Worm (Caenorhabditis elegans) whole organism, late embryonic: ENCODE data around the gene F46G11.2.

Experiments
- C38D4.7 ChIP-seq: fragments of 200-800 bp; sonication (Bioruptor generic); optimal IDR thresholded peaks from 2 replicates; lab custom pipeline; 2018; ENCODE audit warnings: mild to moderate bottlenecking, missing genetic modification characterization, moderate library complexity, missing compliant biosample characterization
- F13H6.1 ChIP-seq: sonication (generic microtip); optimal IDR thresholded peaks from 2 replicates; lab custom pipeline; 2016; ENCODE audit warnings: missing genetic modification characterization, missing compliant biosample characterization
- K09A11.1 ChIP-seq: sonication (generic microtip); optimal IDR thresholded peaks from 2 replicates; lab custom pipeline; 2017; ENCODE audit warnings: antibody characterized with exemption, mild to moderate bottlenecking, missing genetic modification characterization, missing compliant biosample characterization; ENCODE audit not compliant: insufficient read depth
- T23F11.4 ChIP-seq: fragments of 200-800 bp; sonication (Bioruptor generic); optimal IDR thresholded peaks from 2 replicates; lab custom pipeline; 2018; ENCODE audit warnings: mild to moderate bottlenecking, missing genetic modification characterization, missing compliant biosample characterization
- Y22D7AL.16 ChIP-seq: sonication (generic microtip); optimal IDR thresholded peaks from 2 replicates; lab custom pipeline; 2016; ENCODE audit warnings: missing genetic modification characterization, missing compliant biosample characterization
- ahr-1 ChIP-seq: sonication (generic microtip); optimal IDR thresholded peaks from 2 replicates; lab custom pipeline; 2016; ENCODE audit warnings: missing genetic modification characterization, missing compliant biosample characterization
- ama-1 ChIP-seq: fragments of 150-350 bp; optimal IDR thresholded peaks from 2 replicates; lab custom pipeline; 2014
- ceh-19 ChIP-seq: fragments of 200-800 bp; sonication (Bioruptor generic); optimal IDR thresholded peaks from 2 replicates; lab custom pipeline; 2018; ENCODE audit warnings: mild to moderate bottlenecking, missing genetic modification characterization, missing compliant biosample characterization
- ceh-30 ChIP-seq: fragments of 150-350 bp; optimal IDR thresholded peaks from 2 replicates; lab custom pipeline; 2014; ENCODE audit warnings: missing biosample characterization, missing genetic modification characterization
- ceh-31 ChIP-seq: sonication (generic microtip); optimal IDR thresholded peaks from 2 replicates; lab custom pipeline; 2016; ENCODE audit warnings: missing genetic modification characterization, missing compliant biosample characterization
- ceh-34 ChIP-seq: sonication (generic microtip); optimal IDR thresholded peaks from 2 replicates; lab custom pipeline; 2016; ENCODE audit warnings: mild to moderate bottlenecking, missing genetic modification characterization, missing compliant biosample characterization
- ceh-45 ChIP-seq: fragments of 200-800 bp; sonication (Bioruptor generic); IDR thresholded peaks from 2 replicates; pipeline ENCODE4 v1.3.6; 2022; ENCODE audit warnings: missing genetic modification reagents, missing genetic modification characterization, missing compliant biosample characterization
- ceh-48 ChIP-seq: sonication (generic microtip); optimal IDR thresholded peaks from 2 replicates; lab custom pipeline; 2016; ENCODE audit warnings: missing genetic modification characterization, inconsistent platforms, missing compliant biosample characterization
- ceh-9 ChIP-seq: sonication (generic microtip); optimal IDR thresholded peaks from 2 replicates; lab custom pipeline; 2016; ENCODE audit warnings: mild to moderate bottlenecking, missing genetic modification characterization, inconsistent platforms, missing compliant biosample characterization
- che-1 ChIP-seq: sonication (generic microtip); optimal IDR thresholded peaks from 2 replicates; lab custom pipeline; 2016; ENCODE audit warnings: mild to moderate bottlenecking, missing genetic modification characterization, missing compliant biosample characterization
- dve-1 ChIP-seq: sonication (generic microtip); optimal IDR thresholded peaks from 2 replicates; lab custom pipeline; 2017; ENCODE audit warnings: antibody characterized with exemption, mild to moderate bottlenecking, missing genetic modification characterization, missing compliant biosample characterization
- elt-4 ChIP-seq: sonication (generic microtip); optimal IDR thresholded peaks from 2 replicates; lab custom pipeline; 2016; ENCODE audit warnings: missing genetic modification characterization, missing compliant biosample characterization
- fkh-6 ChIP-seq: sonication (generic microtip); optimal IDR thresholded peaks from 2 replicates; lab custom pipeline; 2016; ENCODE audit warnings: missing genetic modification characterization, missing compliant biosample characterization
- gmeb-2 ChIP-seq: sonication (generic microtip); optimal IDR thresholded peaks from 2 replicates; lab custom pipeline; 2016; ENCODE audit warnings: missing genetic modification characterization, inconsistent platforms, missing compliant biosample characterization
- hlh-15 ChIP-seq: sonication (generic microtip); optimal IDR thresholded peaks from 2 replicates; lab custom pipeline; 2016; ENCODE audit warnings: missing genetic modification characterization, missing compliant biosample characterization
- hlh-30 ChIP-seq: sonication (generic microtip); optimal IDR thresholded peaks from 2 replicates; lab custom pipeline; 2017; ENCODE audit warnings: antibody characterized with exemption, missing genetic modification characterization, missing compliant biosample characterization; ENCODE audit not compliant: insufficient read depth
- hlh-8 ChIP-seq: sonication (generic microtip); optimal IDR thresholded peaks from 2 replicates; lab custom pipeline; 2016; ENCODE audit warnings: missing genotype, missing genetic modification characterization, missing compliant biosample characterization
- lim-6 ChIP-seq: sonication (generic microtip); optimal IDR thresholded peaks from 2 replicates; lab custom pipeline; 2016; ENCODE audit warnings: missing genetic modification characterization, missing compliant biosample characterization
- lin-11 ChIP-seq: fragments of 200-800 bp; sonication (Bioruptor generic); optimal IDR thresholded peaks from 2 replicates; lab custom pipeline; 2018; ENCODE audit warnings: mild to moderate bottlenecking, missing genetic modification characterization, missing compliant biosample characterization
- madf-2 ChIP-seq: sonication (generic microtip); optimal IDR thresholded peaks from 2 replicates; lab custom pipeline; 2017; ENCODE audit warnings: missing genetic modification characterization, missing compliant biosample characterization
- mec-3 ChIP-seq: sonication (generic microtip); optimal IDR thresholded peaks from 2 replicates; lab custom pipeline; 2016; ENCODE audit warnings: borderline replicate concordance, missing genetic modification characterization, missing compliant biosample characterization
- nfya-1 ChIP-seq: sonication (generic microtip); optimal IDR thresholded peaks from 2 replicates; lab custom pipeline; 2017; ENCODE audit warnings: missing genetic modification characterization, mild to moderate bottlenecking, missing compliant biosample characterization, antibody characterized with exemption, moderate library complexity
- npax-4 ChIP-seq: sonication (generic microtip); optimal IDR thresholded peaks from 2 replicates; lab custom pipeline; 2016; ENCODE audit warnings: missing genetic modification characterization, missing compliant biosample characterization
- odd-2 ChIP-seq: sonication (generic microtip); optimal IDR thresholded peaks from 2 replicates; lab custom pipeline; 2017; ENCODE audit warnings: antibody characterized with exemption, mild to moderate bottlenecking, missing genetic modification characterization, missing compliant biosample characterization
- pat-9 ChIP-seq: fragments of 200-800 bp; sonication (Bioruptor generic); optimal IDR thresholded peaks from 2 replicates; lab custom pipeline; 2018; ENCODE audit warnings: mild to moderate bottlenecking, missing genetic modification characterization, moderate library complexity, missing compliant biosample characterization
- pha-2 ChIP-seq: sonication (generic microtip); optimal IDR thresholded peaks from 2 replicates; lab custom pipeline; 2017; ENCODE audit warnings: mild to moderate bottlenecking, missing genetic modification characterization, missing compliant biosample characterization
- pha-4 ChIP-seq: fragments of 150-350 bp; optimal IDR thresholded peaks from 2 replicates; lab custom pipeline; 2018; ENCODE audit warnings: missing biosample characterization, missing genetic modification reagents, missing genetic modification characterization
- pqm-1 ChIP-seq: sonication (generic microtip); optimal IDR thresholded peaks from 2 replicates; lab custom pipeline; 2016; ENCODE audit warnings: missing genetic modification characterization, missing compliant biosample characterization
- pros-1 ChIP-seq: fragments of 150-350 bp; optimal IDR thresholded peaks from 2 replicates; lab custom pipeline; 2014; ENCODE audit warnings: missing biosample characterization, missing genetic modification reagents, missing genetic modification characterization
- rnt-1 ChIP-seq: sonication (generic microtip); optimal IDR thresholded peaks from 2 replicates; lab custom pipeline; 2016; ENCODE audit warnings: missing genetic modification characterization, missing compliant biosample characterization
- sox-2 ChIP-seq: fragments of 200-800 bp; sonication (Bioruptor generic); IDR thresholded peaks from 2 replicates; pipeline ENCODE4 v1.3.6; 2022; ENCODE audit warnings: missing genetic modification reagents, missing genetic modification characterization, missing compliant biosample characterization
- tbx-2 ChIP-seq: sonication (generic microtip); optimal IDR thresholded peaks from 2 replicates; lab custom pipeline; 2016; ENCODE audit warnings: missing genetic modification characterization, missing compliant biosample characterization
- ttx-3 ChIP-seq: sonication (generic microtip); optimal IDR thresholded peaks from 2 replicates; lab custom pipeline; 2016; ENCODE audit warnings: missing genetic modification reagents, missing genetic modification characterization, missing compliant biosample characterization
- unc-3 ChIP-seq, 2 experiments: fragments of 200-800 bp in 1 of 2; sonication (Bioruptor generic) in 1 of 2; sonication (generic microtip) in 1 of 2; conservative IDR thresholded peaks in 1 of 2; optimal IDR thresholded peaks in 1 of 2; 2 replicates each; pipeline versions ENCODE4 v1.3.6 to Lab custom; 2016 to 2022; ENCODE audit warnings: missing compliant biosample characterization in 2 of 2, missing genetic modification characterization in 2 of 2, missing genetic modification reagents in 1 of 2
- unc-42 ChIP-seq: sonication (generic microtip); optimal IDR thresholded peaks from 2 replicates; lab custom pipeline; 2016; ENCODE audit warnings: missing genotype, missing genetic modification characterization, missing compliant biosample characterization
- unc-55 ChIP-seq: sonication (generic microtip); optimal IDR thresholded peaks from 2 replicates; lab custom pipeline; 2017; ENCODE audit warnings: missing biosample characterization, missing genetic modification reagents, missing genetic modification characterization
- unc-86 ChIP-seq: sonication (generic microtip); optimal IDR thresholded peaks from 2 replicates; lab custom pipeline; 2016; ENCODE audit warnings: missing genetic modification characterization, missing compliant biosample characterization
- zip-5 ChIP-seq: sonication (generic microtip); optimal IDR thresholded peaks from 2 replicates; lab custom pipeline; 2016; ENCODE audit warnings: missing genetic modification characterization, missing compliant biosample characterization
- ztf-16 ChIP-seq: sonication (generic microtip); optimal IDR thresholded peaks from 2 replicates; lab custom pipeline; 2017; ENCODE audit warnings: missing genetic modification characterization, missing compliant biosample characterization

The F46G11.2 gene

ce11 chrX:5801156-5801592, 13.2 kb downstream of the F46G11.2 start (continued):
- peak; percentile 84 for TF ChIP-seq fkh-6
- TF ChIP-seq ttx-3 = peak; percentile 78
- TF ChIP-seq lim-6 = peak; percentile 82
- TF ChIP-seq unc-86 (tag; lab: Kevin White, UChicago) = peak; percentile 65
- TF ChIP-seq ceh-45 (GFP tag; lab: Robert Waterston, UW) = peak; percentile 83
- TF ChIP-seq T23F11.4 (GFP tag; lab: Kevin White, UChicago) = peak; percentile 81
- TF ChIP-seq che-1 = peak; percentile 82
- TF ChIP-seq zip-5 (tag; lab: Kevin White, UChicago) = peak; percentile 36
- TF ChIP-seq unc-3 (GFP tag; conservative IDR thresholded peaks at IDR 0.05; lab: Robert Waterston, UW) = peak; percentile 78
- peak; percentile 73 for TF ChIP-seq unc-3 (tag; optimal IDR thresholded peaks at IDR 0.05; lab: Kevin White, UChicago)
- peak; percentile 90 for TF ChIP-seq madf-2 (tag; lab: Kevin White, UChicago)
- peak; percentile 23 for TF ChIP-seq odd-2 (tag; lab: Kevin White, UChicago)
- TF ChIP-seq F13H6.1 (tag; lab: Kevin White, UChicago) = peak; percentile 84
- TF ChIP-seq ceh-30 (tag; lab: Kevin White, UChicago) = peak; percentile 78
- peak; percentile 83 for TF ChIP-seq pha-2 (tag; lab: Kevin White, UChicago)
- peak; percentile 86 for TF ChIP-seq nfya-1 (tag; lab: Kevin White, UChicago)
- peak; percentile 89 for TF ChIP-seq dve-1 (tag; lab: Kevin White, UChicago)
- TF ChIP-seq pqm-1 (tag; lab: Kevin White, UChicago) = peak; percentile 91
- TF ChIP-seq pros-1 (tag; lab: Kevin White, UChicago) = no peak
- peak; percentile 82 for TF ChIP-seq ceh-9
- peak; percentile 28 for TF ChIP-seq mec-3
- TF ChIP-seq ceh-48 = peak; percentile 78
- TF ChIP-seq unc-55 = peak; percentile 71
- TF ChIP-seq C38D4.7 (GFP tag; lab: Kevin White, UChicago) = peak; percentile 80
- TF ChIP-seq ceh-19 (GFP tag; lab: Kevin White, UChicago) = peak; percentile 92
- TF ChIP-seq ahr-1 = peak; percentile 74
- TF ChIP-seq elt-4 (tag; lab: Kevin White, UChicago) = no peak
- TF ChIP-seq unc-42 (tag; lab: Kevin White, UChicago) = peak; percentile 92
- peak; percentile 79 for TF ChIP-seq hlh-15
- TF ChIP-seq K09A11.1 (tag; lab: Kevin White, UChicago) = peak; percentile 60
- peak; percentile 77 for TF ChIP-seq lin-11
- no peak for TF ChIP-seq ama-1 (lab: Kevin White, UChicago)

ce11 chrX:5802582-5802981, 14.6 kb downstream of the F46G11.2 start:
- TF ChIP-seq unc-55 = no peak
- TF ChIP-seq tbx-2 (tag; lab: Kevin White, UChicago) = no peak
- TF ChIP-seq pqm-1 (tag; lab: Kevin White, UChicago) = no peak
- no peak for TF ChIP-seq rnt-1 (tag; lab: Kevin White, UChicago)
- no peak for TF ChIP-seq dve-1 (tag; lab: Kevin White, UChicago)
- TF ChIP-seq unc-42 (tag; lab: Kevin White, UChicago) = peak; percentile 65
- TF ChIP-seq elt-4 (tag; lab: Kevin White, UChicago) = no peak
- TF ChIP-seq ceh-31 (tag; lab: Kevin White, UChicago) = peak; percentile 49
- TF ChIP-seq ahr-1 = no peak
- no peak for TF ChIP-seq Y22D7AL.16 (tag; lab: Kevin White, UChicago)
- TF ChIP-seq hlh-8 (tag; lab: Kevin White, UChicago) = no peak
- no peak for TF ChIP-seq lin-11
- TF ChIP-seq ama-1 (lab: Kevin White, UChicago) = no peak

ce11 chrX:5803492-5803891, 15.5 kb downstream of the F46G11.2 start:
- TF ChIP-seq gmeb-2 = no peak
- no peak for TF ChIP-seq Y22D7AL.16 (tag; lab: Kevin White, UChicago)
- no peak for TF ChIP-seq ceh-9
- no peak for TF ChIP-seq zip-5 (tag; lab: Kevin White, UChicago)
- TF ChIP-seq che-1 = no peak
- TF ChIP-seq rnt-1 (tag; lab: Kevin White, UChicago) = no peak
- TF ChIP-seq hlh-30 (tag; lab: Kevin White, UChicago) = no peak
- TF ChIP-seq ztf-16 (tag; lab: Kevin White, UChicago) = no peak
- TF ChIP-seq pat-9 (tag; lab: Kevin White, UChicago) = no peak
- no peak for TF ChIP-seq ahr-1
- TF ChIP-seq npax-4 (tag; lab: Kevin White, UChicago) = no peak
- no peak for TF ChIP-seq nfya-1 (tag; lab: Kevin White, UChicago)
- TF ChIP-seq unc-55 = no peak
- TF ChIP-seq lim-6 = no peak
- TF ChIP-seq sox-2 = no peak
- TF ChIP-seq elt-4 (tag; lab: Kevin White, UChicago) = no peak
- no peak for TF ChIP-seq ceh-30 (tag; lab: Kevin White, UChicago)
- TF ChIP-seq pha-4 (tag; lab: Kevin White, UChicago) = no peak
- TF ChIP-seq ceh-34 (tag; lab: Kevin White, UChicago) = no peak
